Worm (Caenorhabditis elegans) whole organism, L2 larva: Measurements from ENCODE around the gene F31B9.4.
A peak's percentile ranks its signal among the peaks of the same experiment; 100 is the strongest.

Experiments used
- C34F6.9 ChIP-seq: fragments of 150-350 bp; optimal IDR thresholded peaks from 2 replicates; lab custom pipeline; 2014; ENCODE audit warnings: missing biosample characterization, missing genetic modification characterization
- F13H6.1 ChIP-seq: sonication (generic microtip); optimal IDR thresholded peaks from 2 replicates; lab custom pipeline; 2016; ENCODE audit warnings: missing genetic modification characterization, missing compliant biosample characterization
- R02D3.7 ChIP-seq: fragments of 150-350 bp; optimal IDR thresholded peaks from 2 replicates; lab custom pipeline; 2014; ENCODE audit warnings: missing biosample characterization, missing genetic modification characterization
- Y55F3AM.14 ChIP-seq: fragments of 200-800 bp; sonication (Bioruptor generic); optimal IDR thresholded peaks from 2 replicates; lab custom pipeline; 2018; ENCODE audit warnings: mild to moderate bottlenecking, missing genetic modification characterization, missing compliant biosample characterization
- alr-1 ChIP-seq: fragments of 150-350 bp; optimal IDR thresholded peaks from 2 replicates; lab custom pipeline; 2014; ENCODE audit warnings: missing biosample characterization, missing genetic modification characterization
- aly-2 ChIP-seq: fragments of 150-350 bp; optimal IDR thresholded peaks from 2 replicates; lab custom pipeline; 2014; ENCODE audit warnings: missing biosample characterization, missing genetic modification characterization
- ama-1 ChIP-seq: fragments of 150-350 bp; optimal IDR thresholded peaks from 2 replicates; lab custom pipeline; 2018; ENCODE audit warnings: inconsistent platforms
- blmp-1 ChIP-seq: sonication (generic microtip); optimal IDR thresholded peaks from 2 replicates; lab custom pipeline; 2017; ENCODE audit warnings: missing genetic modification characterization, mild to moderate bottlenecking, missing compliant biosample characterization, antibody characterized with exemption, moderate library complexity; ENCODE audit not compliant: insufficient read depth
- ceh-16 ChIP-seq: fragments of 150-350 bp; optimal IDR thresholded peaks from 2 replicates; lab custom pipeline; 2014; ENCODE audit warnings: missing biosample characterization, missing genetic modification characterization
- ceh-82 ChIP-seq: fragments of 150-350 bp; optimal IDR thresholded peaks from 2 replicates; lab custom pipeline; 2014; ENCODE audit warnings: missing biosample characterization, missing genetic modification characterization
- crh-2 ChIP-seq: sonication (generic microtip); optimal IDR thresholded peaks from 2 replicates; lab custom pipeline; 2017; ENCODE audit warnings: missing biosample characterization, missing genetic modification characterization
- dmd-4 ChIP-seq: sonication (generic microtip); optimal IDR thresholded peaks from 2 replicates; lab custom pipeline; 2017; ENCODE audit warnings: missing biosample characterization, missing genetic modification characterization
- elt-1 ChIP-seq: fragments of 150-350 bp; optimal IDR thresholded peaks from 2 replicates; lab custom pipeline; 2014; ENCODE audit warnings: missing biosample characterization, missing genetic modification characterization
- gmeb-1 ChIP-seq: fragments of 150-350 bp; optimal IDR thresholded peaks from 2 replicates; lab custom pipeline; 2014; ENCODE audit warnings: missing biosample characterization, missing genetic modification characterization
- lin-11 ChIP-seq: fragments of 150-350 bp; sonication (generic microtip); optimal IDR thresholded peaks from 2 replicates; lab custom pipeline; 2014; ENCODE audit warnings: missing biosample characterization, missing genetic modification characterization, inconsistent platforms, mixed read lengths
- lin-13 ChIP-seq: fragments of 150-350 bp; optimal IDR thresholded peaks from 2 replicates; lab custom pipeline; 2014; ENCODE audit warnings: missing biosample characterization, missing genetic modification reagents, missing genetic modification characterization
- nhr-10 ChIP-seq: sonication (generic microtip); optimal IDR thresholded peaks from 2 replicates; lab custom pipeline; 2017; ENCODE audit warnings: missing biosample characterization, missing genetic modification characterization
- nhr-11 ChIP-seq: fragments of 150-350 bp; optimal IDR thresholded peaks from 2 replicates; lab custom pipeline; 2014; ENCODE audit warnings: missing biosample characterization, missing genetic modification characterization
- nhr-12 ChIP-seq: fragments of 150-350 bp; optimal IDR thresholded peaks from 2 replicates; lab custom pipeline; 2014; ENCODE audit warnings: missing biosample characterization, missing genetic modification characterization
- nhr-129 ChIP-seq: fragments of 150-350 bp; optimal IDR thresholded peaks from 2 replicates; lab custom pipeline; 2014; ENCODE audit warnings: missing biosample characterization, missing genetic modification characterization
- nhr-21 ChIP-seq: fragments of 150-350 bp; optimal IDR thresholded peaks from 2 replicates; lab custom pipeline; 2014; ENCODE audit warnings: missing biosample characterization, missing genetic modification characterization
- nhr-23 ChIP-seq: fragments of 150-350 bp; optimal IDR thresholded peaks from 2 replicates; lab custom pipeline; 2014; ENCODE audit warnings: missing biosample characterization, missing genetic modification reagents, missing genetic modification characterization
- nhr-6 ChIP-seq: fragments of 150-350 bp; optimal IDR thresholded peaks from 2 replicates; lab custom pipeline; 2014; ENCODE audit warnings: missing biosample characterization, missing genetic modification characterization
- nhr-77 ChIP-seq: fragments of 150-350 bp; optimal IDR thresholded peaks from 2 replicates; lab custom pipeline; 2014; ENCODE audit warnings: missing biosample characterization, missing genetic modification characterization
- peb-1 ChIP-seq: fragments of 150-350 bp; optimal IDR thresholded peaks from 2 replicates; lab custom pipeline; 2014; ENCODE audit warnings: missing biosample characterization, missing genetic modification characterization
- sem-4 ChIP-seq: fragments of 150-350 bp; optimal IDR thresholded peaks from 2 replicates; lab custom pipeline; 2014; ENCODE audit warnings: missing biosample characterization, missing genetic modification reagents, missing genetic modification characterization
- skn-1 ChIP-seq: sonication (generic microtip); optimal IDR thresholded peaks from 2 replicates; lab custom pipeline; 2017; ENCODE audit warnings: missing biosample characterization, missing genetic modification characterization
- sma-3 ChIP-seq: sonication (generic microtip); optimal IDR thresholded peaks from 2 replicates; lab custom pipeline; 2016; ENCODE audit warnings: missing genetic modification reagents, missing genetic modification characterization, missing compliant biosample characterization
- sma-9 ChIP-seq, 2 experiments: fragments of 150-350 bp in 1 of 2; sonication (generic microtip) in 1 of 2; optimal IDR thresholded peaks; 2 replicates each; lab custom pipeline; 2014 to 2016; ENCODE audit warnings: missing genetic modification characterization in 2 of 2, mild to moderate bottlenecking in 1 of 2, missing biosample characterization in 1 of 2, missing compliant biosample characterization in 1 of 2, missing genetic modification reagents in 1 of 2, moderate library complexity in 1 of 2
- snpc-4 ChIP-seq: fragments of 150-350 bp; optimal IDR thresholded peaks from 2 replicates; lab custom pipeline; 2014; ENCODE audit warnings: missing biosample characterization, missing genetic modification characterization
- unc-39 ChIP-seq: fragments of 150-350 bp; optimal IDR thresholded peaks from 2 replicates; lab custom pipeline; 2014; ENCODE audit warnings: missing biosample characterization, missing genetic modification characterization
- unc-62 ChIP-seq: fragments of 150-350 bp; optimal IDR thresholded peaks from 2 replicates; lab custom pipeline; 2014; ENCODE audit warnings: missing biosample characterization, missing genetic modification reagents, missing genetic modification characterization
- zag-1 ChIP-seq: fragments of 150-350 bp; optimal IDR thresholded peaks from 2 replicates; lab custom pipeline; 2014; ENCODE audit warnings: missing biosample characterization, missing genetic modification characterization
- ztf-1 ChIP-seq: fragments of 200-800 bp; sonication (Bioruptor generic); conservative IDR thresholded peaks from 2 replicates; pipeline ENCODE4 v1.3.6; 2022; ENCODE audit warnings: missing genetic modification characterization, missing compliant biosample characterization
- ztf-11 ChIP-seq: sonication (generic microtip); optimal IDR thresholded peaks from 2 replicates; lab custom pipeline; 2017; ENCODE audit warnings: missing biosample characterization, missing genetic modification characterization
- ztf-4 ChIP-seq: fragments of 150-350 bp; optimal IDR thresholded peaks from 2 replicates; lab custom pipeline; 2014; ENCODE audit warnings: missing biosample characterization, missing genetic modification characterization

Gene F31B9.4

DNA sequence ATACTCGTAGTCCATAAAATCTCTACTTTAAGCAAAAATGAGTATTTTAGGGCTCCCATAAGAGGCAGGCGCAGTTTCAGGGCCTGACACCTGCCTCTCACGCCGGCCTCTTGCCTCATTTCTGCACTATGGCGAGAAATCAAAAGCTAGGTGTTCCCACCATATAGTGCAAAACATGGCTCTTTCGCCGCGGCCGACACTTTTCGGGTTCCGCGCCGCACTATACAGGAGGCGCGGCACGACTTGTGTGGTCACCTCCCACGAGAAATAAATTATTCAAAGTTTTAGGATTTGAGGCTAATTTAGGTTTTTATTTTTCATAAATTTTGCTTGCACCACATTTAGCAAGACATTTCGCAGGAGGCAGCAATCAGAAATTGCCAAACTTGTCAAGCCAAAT lies 24.4 kb downstream of the F31B9.4 start:
- TF ChIP-seq snpc-4 (tag; lab: Kevin White, UChicago) (peak; percentile 30), alr-1 (tag; lab: Kevin White, UChicago) (no peak)

DNA sequence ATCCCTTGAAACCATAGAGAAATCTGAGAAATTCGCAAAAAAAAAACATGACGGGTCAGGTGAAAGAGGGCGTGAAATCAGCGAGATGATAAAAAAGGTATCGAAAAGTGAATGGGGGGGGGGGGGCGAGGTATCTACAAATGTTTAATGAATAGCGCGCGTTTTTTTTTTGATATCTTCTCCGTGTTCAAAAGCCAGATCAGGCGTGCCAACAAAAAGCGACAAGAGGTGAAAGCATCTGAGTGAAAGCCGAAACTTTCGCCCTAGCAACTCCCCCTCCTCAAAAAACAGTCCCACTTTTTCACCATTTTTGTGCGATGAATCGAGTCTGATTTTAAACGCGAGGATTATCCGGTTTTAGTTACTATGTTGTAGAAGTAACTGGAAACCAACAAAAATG lies 28.9 kb downstream of the F31B9.4 start:
- TF ChIP-seq blmp-1 (tag; lab: Kevin White, UChicago) (peak; percentile 91), ztf-4 (tag; lab: Kevin White, UChicago) (no peak)

DNA sequence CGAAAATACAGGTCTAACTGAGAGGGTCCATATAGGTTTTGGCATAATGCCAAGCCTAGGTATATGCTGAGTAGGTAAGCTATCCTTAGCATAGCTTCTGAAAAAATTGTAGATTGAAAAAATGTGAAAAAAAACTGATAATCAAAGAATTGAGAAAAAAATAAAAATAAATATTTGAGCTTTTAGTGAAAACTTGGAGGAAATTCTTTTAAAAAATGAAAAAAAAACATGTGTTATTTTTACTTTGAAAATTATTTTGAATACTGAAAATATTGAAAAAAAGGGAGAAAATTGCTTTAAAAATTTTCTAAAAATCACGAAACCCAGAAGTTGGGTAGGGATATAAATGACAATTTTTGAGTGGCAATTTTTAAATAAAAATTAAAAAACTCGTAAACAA lies 29.4 kb downstream of the F31B9.4 start, which contains the start of gene F53H4.3:
F53H4.3 (minus strand) TSS at position 101 of the 400 bp plus-strand sequence.
- TF ChIP-seq C34F6.9 (no peak), sma-3 (GFP tag; lab: Kevin White, UChicago) (no peak), unc-39 (tag; lab: Kevin White, UChicago) (no peak), Y55F3AM.14 (no peak), nhr-23 (no peak), aly-2 (no peak), nhr-21 (tag; lab: Kevin White, UChicago) (no peak), zag-1 (tag; lab: Kevin White, UChicago) (no peak), ceh-82 (tag; lab: Kevin White, UChicago) (no peak), skn-1 (tag; lab: Kevin White, UChicago) (no peak)

DNA sequence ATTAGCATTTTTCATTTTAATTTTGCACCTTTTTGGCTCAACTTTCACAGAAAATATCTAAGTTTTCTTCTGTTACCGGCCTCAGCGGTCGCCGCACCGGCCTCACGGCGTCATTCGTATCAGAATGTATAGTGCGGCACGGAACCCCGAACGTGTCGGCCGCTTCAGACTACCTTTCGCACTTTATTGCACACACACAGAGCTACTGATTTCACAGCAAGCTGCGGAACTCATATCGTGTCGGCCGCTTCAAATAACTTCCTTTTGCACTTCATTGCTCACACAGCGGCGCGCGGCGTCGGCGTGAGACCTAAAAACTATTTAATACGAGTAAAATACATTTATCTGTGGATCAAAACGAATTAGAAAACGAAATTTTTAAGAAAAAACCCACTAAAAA lies 32.4 kb downstream of the F31B9.4 start:
- TF ChIP-seq nhr-12: no peak
- no peak for TF ChIP-seq sem-4 (tag; lab: Kevin White, UChicago)
- TF ChIP-seq snpc-4 (tag; lab: Kevin White, UChicago): peak; percentile 4
- TF ChIP-seq crh-2 (tag; lab: Kevin White, UChicago): no peak
- TF ChIP-seq peb-1 (tag; lab: Kevin White, UChicago): no peak
- no peak for TF ChIP-seq elt-1

DNA sequence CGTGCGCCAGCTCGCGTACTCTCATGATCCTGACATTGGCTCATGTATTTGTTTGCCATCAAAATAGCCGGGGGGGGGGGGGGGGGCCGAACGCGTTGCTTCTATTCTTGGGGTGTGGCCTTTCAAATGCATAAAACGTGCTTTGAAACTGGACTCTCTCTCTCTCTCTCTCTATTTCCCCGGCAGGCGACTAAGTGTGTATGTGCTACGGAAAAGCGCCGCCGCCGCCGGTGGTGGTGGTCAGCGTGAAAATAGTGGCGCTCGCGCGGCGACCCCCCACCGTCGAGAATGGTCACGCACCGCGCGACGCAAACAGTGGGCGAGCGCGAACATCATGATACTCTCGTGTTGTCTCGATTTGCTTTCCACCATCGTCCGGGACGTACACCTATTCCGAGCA lies 35.9 kb downstream of the F31B9.4 start:
- TF ChIP-seq snpc-4 (tag; lab: Kevin White, UChicago) (no peak), F13H6.1 (tag; lab: Kevin White, UChicago) (no peak), elt-1 (no peak), unc-62 (GFP tag; lab: Kevin White, UChicago) (no peak), R02D3.7 (tag; lab: Kevin White, UChicago) (no peak), ceh-16 (tag; lab: Kevin White, UChicago) (no peak), nhr-6 (tag; lab: Kevin White, UChicago) (no peak), lin-13 (GFP tag; lab: Kevin White, UChicago) (no peak), nhr-129 (tag; lab: Kevin White, UChicago) (no peak), nhr-10 (tag; lab: Kevin White, UChicago) (no peak), aly-2 (no peak), nhr-11 (tag; lab: Kevin White, UChicago) (no peak), ztf-11 (tag; lab: Kevin White, UChicago) (no peak), ceh-82 (tag; lab: Kevin White, UChicago) (no peak)

DNA sequence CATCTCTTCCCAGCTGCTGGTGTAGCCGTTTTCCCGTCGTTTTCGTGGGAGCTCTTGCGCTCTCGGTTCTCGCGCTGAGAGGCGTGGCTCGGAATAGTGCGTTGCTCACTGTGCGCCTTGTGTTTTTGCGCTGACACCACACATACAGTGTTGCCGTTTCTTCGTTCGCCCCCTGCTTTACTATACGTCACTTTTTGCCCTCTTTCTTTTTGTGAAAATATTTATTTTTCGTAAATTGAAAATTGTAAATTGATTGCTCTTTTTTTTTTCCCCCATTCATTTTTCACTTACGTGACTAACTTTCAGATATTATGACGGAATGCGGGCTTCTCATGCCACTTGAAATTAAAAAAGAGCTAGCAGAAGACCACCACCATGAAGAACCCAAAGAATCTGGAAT lies 38.1 kb downstream of the F31B9.4 start, which contains the start of gene gmeb-2:
gmeb-2 (plus strand) TSS at position 301 of the 400 bp plus-strand sequence.
- TF ChIP-seq ztf-1 (GFP tag; lab: Robert Waterston, UW) (no peak), dmd-4 (tag; lab: Kevin White, UChicago) (no peak), sma-3 (GFP tag; lab: Kevin White, UChicago) (no peak), nhr-129 (tag; lab: Kevin White, UChicago) (no peak), lin-11 (no peak), F13H6.1 (tag; lab: Kevin White, UChicago) (peak; percentile 26), gmeb-1 (tag; lab: Kevin White, UChicago) (no peak), sma-9 (GFP tag; optimal IDR thresholded peaks at IDR 0.05; lab: Kevin White, UChicago) (peak; percentile 2), sma-9 (tag; optimal IDR thresholded peaks at IDR 0.05; lab: Kevin White, UChicago) (no peak), nhr-77 (tag; lab: Kevin White, UChicago) (no peak), ceh-16 (tag; lab: Kevin White, UChicago) (no peak), skn-1 (tag; lab: Kevin White, UChicago) (no peak), ama-1 (lab: Kevin White, UChicago) (no peak)
